Worm (Caenorhabditis elegans): Measurements from ENCODE around the gene add-1.

Gene add-1

ce11 chrX:4869627-4870026, 9.8 kb upstream of the add-1 start:
- TF ChIP-seq fos-1 (tag; optimal IDR thresholded peaks at IDR 0.05), result no peak
- no peak for TF ChIP-seq gmeb-1 (tag; optimal IDR thresholded peaks at IDR 0.05)
- TF ChIP-seq lin-11 (tag; optimal IDR thresholded peaks at IDR 0.05), result no peak
- no peak for TF ChIP-seq Y55F3AM.14 (GFP tag; optimal IDR thresholded peaks at IDR 0.05)
- TF ChIP-seq elt-3 (tag; optimal IDR thresholded peaks at IDR 0.05), result no peak
- no peak for TF ChIP-seq nhr-21 (tag; optimal IDR thresholded peaks at IDR 0.05)
- no peak for TF ChIP-seq ztf-1 (GFP tag; conservative IDR thresholded peaks at IDR 0.05)
- TF ChIP-seq unc-39 (tag; optimal IDR thresholded peaks at IDR 0.05), result no peak

DNA sequence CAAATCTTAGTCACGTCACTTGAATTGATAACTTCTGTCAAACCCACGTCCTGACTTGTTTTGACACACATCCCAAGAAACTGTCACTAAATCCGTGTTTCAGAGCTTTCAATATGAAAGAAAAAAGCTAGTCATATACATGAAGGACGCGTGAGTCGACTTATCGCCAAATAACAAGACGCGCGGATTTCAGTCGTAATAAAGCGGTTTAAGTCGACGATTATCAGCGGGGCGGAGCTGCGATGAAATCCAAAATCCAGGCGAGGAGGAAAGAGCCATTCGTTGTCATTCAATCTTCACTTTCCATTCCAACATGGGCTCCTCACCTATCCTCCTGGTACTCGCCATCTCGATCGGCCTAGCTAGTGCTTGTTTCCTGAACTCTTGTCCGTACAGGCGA, 6.0 kb upstream of the add-1 start, which contains the start of gene ntc-1:
Gene ntc-1, plus strand, starts transcription at position 301 of the 400 bp plus-strand sequence.
- TF ChIP-seq nhr-11 (tag; optimal IDR thresholded peaks at IDR 0.05) (no peak), crh-2 (tag; optimal IDR thresholded peaks at IDR 0.05) (no peak), ceh-16 (tag; optimal IDR thresholded peaks at IDR 0.05) (no peak), zag-1 (tag; optimal IDR thresholded peaks at IDR 0.05) (no peak), elt-1 (tag; optimal IDR thresholded peaks at IDR 0.05) (no peak), ztf-4 (tag; optimal IDR thresholded peaks at IDR 0.05) (no peak), snpc-4 (tag; optimal IDR thresholded peaks at IDR 0.05) (no peak), alr-1 (tag; optimal IDR thresholded peaks at IDR 0.05) (no peak), aly-2 (tag; optimal IDR thresholded peaks at IDR 0.05) (no peak), sma-3 (GFP tag; optimal IDR thresholded peaks at IDR 0.05) (no peak), mab-5 (tag; optimal IDR thresholded peaks at IDR 0.05) (no peak), gmeb-1 (tag; optimal IDR thresholded peaks at IDR 0.05) (no peak), ZK546.5 (tag; optimal IDR thresholded peaks at IDR 0.05) (no peak), nhr-6 (tag; optimal IDR thresholded peaks at IDR 0.05) (no peak), C34F6.9 (tag; optimal IDR thresholded peaks at IDR 0.05) (no peak), peb-1 (tag; optimal IDR thresholded peaks at IDR 0.05) (no peak), R02D3.7 (tag; optimal IDR thresholded peaks at IDR 0.05) (no peak), unc-55 (GFP tag; optimal IDR thresholded peaks at IDR 0.05) (no peak)

DNA sequence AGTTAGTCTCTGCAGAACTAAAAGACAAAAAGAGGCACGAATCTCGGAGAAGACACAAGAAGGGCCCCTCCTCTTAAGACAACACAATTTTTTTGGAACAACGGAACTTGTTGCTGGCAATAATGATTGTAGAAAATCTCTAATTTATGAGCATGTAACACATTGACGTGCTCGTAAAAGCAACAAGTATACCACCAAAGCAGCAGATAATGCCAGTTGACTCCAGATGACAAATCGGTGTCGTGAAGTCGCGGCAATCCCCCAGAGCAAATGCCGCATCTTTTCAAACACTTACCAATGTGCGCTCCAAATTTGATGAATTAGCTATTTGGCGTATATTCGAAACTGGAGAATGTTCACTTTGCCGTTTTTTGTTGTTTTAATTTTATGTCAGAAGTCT, 4.4 kb upstream of the add-1 start:
- TF ChIP-seq mab-5 (tag; optimal IDR thresholded peaks at IDR 0.05), result peak; percentile 14
- TF ChIP-seq lin-13 (GFP tag; optimal IDR thresholded peaks at IDR 0.05), result no peak

DNA sequence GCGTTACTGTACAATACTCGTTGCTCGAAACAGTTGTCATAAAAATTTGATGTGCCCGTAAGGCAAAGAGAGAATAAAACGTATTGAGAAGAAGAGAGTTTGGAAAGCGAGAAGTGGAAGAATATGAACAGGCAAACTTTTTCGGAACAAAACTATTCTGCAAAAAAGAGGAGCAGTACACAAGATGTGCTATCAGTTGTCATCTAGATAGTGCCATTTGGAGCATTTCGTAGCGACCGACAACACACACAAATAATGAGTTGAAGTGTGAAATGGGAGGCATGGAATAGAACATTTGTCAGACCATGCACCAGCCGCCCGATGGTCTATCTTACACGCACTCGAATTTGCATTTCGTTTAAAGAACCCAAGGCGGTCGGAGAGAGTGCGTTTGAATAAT, 2.2 kb upstream of the add-1 start:
- TF ChIP-seq sma-3 (GFP tag; optimal IDR thresholded peaks at IDR 0.05) (no peak), fos-1 (tag; optimal IDR thresholded peaks at IDR 0.05) (peak; percentile 37)

- peak; percentile 37 for TF ChIP-seq nhr-25 (tag; optimal IDR thresholded peaks at IDR 0.05)
- no peak for TF ChIP-seq sma-9 (GFP tag; optimal IDR thresholded peaks at IDR 0.05)
- no peak for TF ChIP-seq sma-9 (tag; optimal IDR thresholded peaks at IDR 0.05)
- peak; percentile 2 for TF ChIP-seq gmeb-1 (tag; optimal IDR thresholded peaks at IDR 0.05)
These were observed 1.6 kb upstream of the add-1 start for ce11 chrX:4861413-4861812.

ce11 chrX:4853060-4853459, 6.8 kb downstream of the add-1 start, which contains the start of gene F39C12.1:
Gene F39C12.1 (minus strand): TSS chrX:4853195.
- TF ChIP-seq crh-2 (tag; optimal IDR thresholded peaks at IDR 0.05), result peak; percentile 73
- peak; percentile 32 for TF ChIP-seq nhr-129 (tag; optimal IDR thresholded peaks at IDR 0.05)
- TF ChIP-seq C34F6.9 (tag; optimal IDR thresholded peaks at IDR 0.05), result peak; percentile 55
- no peak for TF ChIP-seq unc-62 (GFP tag; optimal IDR thresholded peaks at IDR 0.05)
- TF ChIP-seq gmeb-1 (tag; optimal IDR thresholded peaks at IDR 0.05), result no peak
- peak; percentile 62 for TF ChIP-seq sma-9 (GFP tag; optimal IDR thresholded peaks at IDR 0.05)
- no peak for TF ChIP-seq sma-9 (tag; optimal IDR thresholded peaks at IDR 0.05)
- TF ChIP-seq fos-1 (tag; optimal IDR thresholded peaks at IDR 0.05), result peak; percentile 89
- TF ChIP-seq alr-1 (tag; optimal IDR thresholded peaks at IDR 0.05), result no peak
- peak; percentile 0 for TF ChIP-seq sma-3 (GFP tag; optimal IDR thresholded peaks at IDR 0.05)

ce11 chrX:4844765-4845164, 15.1 kb downstream of the add-1 start:
- TF ChIP-seq sem-4 (tag; optimal IDR thresholded peaks at IDR 0.05), result no peak
- TF ChIP-seq dmd-4 (tag; optimal IDR thresholded peaks at IDR 0.05), result no peak
- no peak for TF ChIP-seq ama-1 (optimal IDR thresholded peaks at IDR 0.05)

Data from whole organism, L2 larva.